Worm (Caenorhabditis elegans) whole organism, mixed stage, embryonic: ENCODE results near the gene txdc-9.

ENCODE experiments used
- M03D4.4 ChIP-seq: sonication (generic microtip); optimal IDR thresholded peaks from 2 replicates; lab custom pipeline; 2017; ENCODE audit warnings: mild to moderate bottlenecking, missing genetic modification characterization, missing compliant biosample characterization
- bed-3 ChIP-seq: fragments of 200-800 bp; sonication (Bioruptor generic); optimal IDR thresholded peaks from 3 replicates; lab custom pipeline; 2018; ENCODE audit warnings: mild to moderate bottlenecking, missing genetic modification characterization, moderate library complexity, missing compliant biosample characterization
- blmp-1 ChIP-seq: fragments of 150-350 bp; optimal IDR thresholded peaks from 2 replicates; lab custom pipeline; 2014; ENCODE audit warnings: missing biosample characterization, missing genetic modification characterization
- ceh-39 ChIP-seq: fragments of 150-350 bp; optimal IDR thresholded peaks from 2 replicates; lab custom pipeline; 2014; ENCODE audit warnings: missing biosample characterization, missing genetic modification characterization
- ceh-43 ChIP-seq: fragments of 200-800 bp; sonication (Bioruptor generic); optimal IDR thresholded peaks from 2 replicates; lab custom pipeline; 2018; ENCODE audit warnings: mild to moderate bottlenecking, missing genetic modification characterization, moderate library complexity, missing compliant biosample characterization
- ceh-83 ChIP-seq: fragments of 200-800 bp; sonication (Bioruptor generic); optimal IDR thresholded peaks from 2 replicates; lab custom pipeline; 2018; ENCODE audit warnings: mild to moderate bottlenecking, missing genetic modification characterization, missing compliant biosample characterization
- ces-1 ChIP-seq: fragments of 150-350 bp; optimal IDR thresholded peaks from 2 replicates; lab custom pipeline; 2014; ENCODE audit warnings: missing biosample characterization, missing genetic modification reagents, missing genetic modification characterization
- cnd-1 ChIP-seq: fragments of 200-800 bp; sonication (Bioruptor generic); optimal IDR thresholded peaks from 2 replicates; lab custom pipeline; 2018; ENCODE audit warnings: mild to moderate bottlenecking, missing genetic modification characterization, missing compliant biosample characterization
- drap-1 ChIP-seq: fragments of 200-800 bp; sonication (Bioruptor generic); optimal IDR thresholded peaks from 3 replicates; lab custom pipeline; 2018; ENCODE audit warnings: mild to moderate bottlenecking, missing genetic modification characterization, missing compliant biosample characterization
- elt-1 ChIP-seq: sonication (generic microtip); optimal IDR thresholded peaks from 2 replicates; lab custom pipeline; 2017; ENCODE audit warnings: missing genetic modification characterization, mild to moderate bottlenecking, missing compliant biosample characterization, antibody characterized with exemption, moderate library complexity, borderline replicate concordance; ENCODE audit not compliant: insufficient read depth
- elt-3 ChIP-seq: fragments of 150-350 bp; optimal IDR thresholded peaks from 2 replicates; lab custom pipeline; 2014; ENCODE audit warnings: missing biosample characterization, missing genetic modification characterization
- flh-1 ChIP-seq: fragments of 200-800 bp; sonication (Bioruptor generic); optimal IDR thresholded peaks from 2 replicates; lab custom pipeline; 2018; ENCODE audit warnings: mild to moderate bottlenecking, missing genetic modification characterization, moderate library complexity, missing compliant biosample characterization
- ham-2 ChIP-seq: fragments of 200-800 bp; sonication (Bioruptor generic); optimal IDR thresholded peaks from 2 replicates; lab custom pipeline; 2018; ENCODE audit warnings: mild to moderate bottlenecking, missing genetic modification characterization, missing compliant biosample characterization
- hlh-1 ChIP-seq: fragments of 150-350 bp; optimal IDR thresholded peaks from 2 replicates; lab custom pipeline; 2014; ENCODE audit warnings: missing biosample characterization, missing genetic modification reagents, missing genetic modification characterization
- lin-13 ChIP-seq: fragments of 150-350 bp; optimal IDR thresholded peaks from 2 replicates; lab custom pipeline; 2014; ENCODE audit warnings: missing biosample characterization, missing genetic modification characterization
- lin-32 ChIP-seq: fragments of 200-800 bp; sonication (Bioruptor generic); optimal IDR thresholded peaks from 2 replicates; lab custom pipeline; 2018; ENCODE audit warnings: mild to moderate bottlenecking, missing genetic modification characterization, missing compliant biosample characterization
- lsy-2 ChIP-seq: fragments of 150-350 bp; optimal IDR thresholded peaks from 2 replicates; lab custom pipeline; 2014; ENCODE audit warnings: missing biosample characterization, missing genetic modification characterization
- mab-5 ChIP-seq: fragments of 150-350 bp; optimal IDR thresholded peaks from 2 replicates; lab custom pipeline; 2014; ENCODE audit warnings: missing biosample characterization, missing genetic modification characterization
- mep-1 ChIP-seq: fragments of 150-350 bp; optimal IDR thresholded peaks from 2 replicates; lab custom pipeline; 2017; ENCODE audit warnings: missing biosample characterization, missing genetic modification reagents, missing genetic modification characterization, inconsistent platforms
- mls-2 ChIP-seq: sonication (generic microtip); optimal IDR thresholded peaks from 2 replicates; lab custom pipeline; 2016; ENCODE audit warnings: mild to moderate bottlenecking, missing genetic modification characterization, moderate library complexity, missing compliant biosample characterization
- nhr-12 ChIP-seq: fragments of 150-350 bp; optimal IDR thresholded peaks from 2 replicates; lab custom pipeline; 2014; ENCODE audit warnings: missing biosample characterization, missing genetic modification characterization
- nhr-2 ChIP-seq: fragments of 150-350 bp; optimal IDR thresholded peaks from 2 replicates; lab custom pipeline; 2014; ENCODE audit warnings: missing biosample characterization, missing genetic modification characterization
- nhr-237 ChIP-seq: fragments of 150-350 bp; optimal IDR thresholded peaks from 2 replicates; lab custom pipeline; 2014; ENCODE audit warnings: missing biosample characterization, missing genetic modification characterization
- nhr-28 ChIP-seq: fragments of 150-350 bp; optimal IDR thresholded peaks from 2 replicates; lab custom pipeline; 2014; ENCODE audit warnings: missing biosample characterization, missing genetic modification characterization
- nhr-76 ChIP-seq: sonication (generic microtip); optimal IDR thresholded peaks from 2 replicates; lab custom pipeline; 2017; ENCODE audit warnings: missing biosample characterization, missing genetic modification characterization
- pha-4 ChIP-seq: fragments of 150-350 bp; optimal IDR thresholded peaks from 2 replicates; lab custom pipeline; 2018; ENCODE audit warnings: missing biosample characterization, missing genetic modification reagents, missing genetic modification characterization
- sem-2 ChIP-seq: fragments of 200-800 bp; sonication (Bioruptor generic); optimal IDR thresholded peaks from 2 replicates; lab custom pipeline; 2018; ENCODE audit warnings: mild to moderate bottlenecking, missing genetic modification characterization, missing compliant biosample characterization
- snpc-4 ChIP-seq: fragments of 150-350 bp; optimal IDR thresholded peaks from 2 replicates; lab custom pipeline; 2014; ENCODE audit warnings: missing biosample characterization, missing genetic modification characterization
- tbx-8 ChIP-seq: fragments of 200-800 bp; sonication (Bioruptor generic); optimal IDR thresholded peaks from 2 replicates; lab custom pipeline; 2018; ENCODE audit warnings: mild to moderate bottlenecking, missing genetic modification characterization, moderate library complexity, missing compliant biosample characterization
- unc-120 ChIP-seq: sonication (generic microtip); optimal IDR thresholded peaks from 2 replicates; lab custom pipeline; 2017; ENCODE audit warnings: missing genetic modification characterization, missing compliant biosample characterization; ENCODE audit not compliant: poor library complexity, severe bottlenecking
- unc-39 ChIP-seq: fragments of 150-350 bp; optimal IDR thresholded peaks from 2 replicates; lab custom pipeline; 2014; ENCODE audit warnings: missing biosample characterization, missing genetic modification characterization
- unc-62 ChIP-seq: fragments of 150-350 bp; optimal IDR thresholded peaks from 2 replicates; lab custom pipeline; 2014; ENCODE audit warnings: missing biosample characterization, missing genetic modification reagents, missing genetic modification characterization
- zip-8 ChIP-seq: fragments of 150-350 bp; optimal IDR thresholded peaks from 2 replicates; lab custom pipeline; 2014; ENCODE audit warnings: missing biosample characterization, missing genetic modification characterization
- ztf-11 ChIP-seq: fragments of 150-350 bp; optimal IDR thresholded peaks from 2 replicates; lab custom pipeline; 2014; ENCODE audit warnings: missing biosample characterization, missing genetic modification characterization

The txdc-9 gene

DNA sequence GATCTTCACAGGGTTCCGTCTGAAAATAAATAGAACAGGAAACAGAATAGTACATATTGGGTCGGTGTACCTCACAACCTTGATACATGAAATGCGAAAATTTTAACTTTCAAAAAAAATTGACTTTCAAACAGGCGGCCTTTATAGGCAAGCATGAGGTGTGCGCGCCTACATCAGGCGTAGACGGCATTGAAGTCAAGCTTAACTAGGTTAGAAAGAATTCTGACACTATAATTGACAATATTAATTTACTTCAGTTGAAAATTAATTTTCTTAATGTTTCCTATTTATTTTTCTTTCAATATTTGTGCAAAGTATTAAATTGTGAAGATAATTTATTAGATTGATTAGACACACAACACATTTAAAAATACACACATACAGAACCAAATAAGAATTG lies 20.1 kb upstream of the txdc-9 start, which contains the start of gene C05D11.5:
Gene C05D11.5, minus strand, starts transcription at position 101 of the 400 bp plus-strand sequence.
- TF ChIP-seq lin-13, result no peak
- TF ChIP-seq nhr-237 (tag; lab: Kevin White, UChicago), result no peak
- TF ChIP-seq drap-1 (GFP tag; lab: Kevin White, UChicago), result no peak
- TF ChIP-seq unc-120, result no peak
- TF ChIP-seq nhr-12, result no peak
- no peak for TF ChIP-seq ham-2 (GFP tag; lab: Kevin White, UChicago)
- no peak for TF ChIP-seq bed-3 (GFP tag; lab: Kevin White, UChicago)
- no peak for TF ChIP-seq ceh-39 (tag; lab: Kevin White, UChicago)
- TF ChIP-seq mep-1 (tag; lab: Kevin White, UChicago), result no peak
- TF ChIP-seq ceh-83 (GFP tag; lab: Kevin White, UChicago), result no peak

- TF ChIP-seq ceh-43 (GFP tag; lab: Kevin White, UChicago) (no peak), lin-13 (no peak), nhr-12 (no peak), nhr-28 (tag; lab: Kevin White, UChicago) (no peak), sem-2 (GFP tag; lab: Kevin White, UChicago) (no peak), tbx-8 (no peak), ham-2 (GFP tag; lab: Kevin White, UChicago) (no peak)
These were observed 16.5 kb upstream of the txdc-9 start, which contains the start of gene nas-4 for ce11 chrIII:6415306-6415973. nas-4 (minus strand) TSS chrIII:6415656.

DNA sequence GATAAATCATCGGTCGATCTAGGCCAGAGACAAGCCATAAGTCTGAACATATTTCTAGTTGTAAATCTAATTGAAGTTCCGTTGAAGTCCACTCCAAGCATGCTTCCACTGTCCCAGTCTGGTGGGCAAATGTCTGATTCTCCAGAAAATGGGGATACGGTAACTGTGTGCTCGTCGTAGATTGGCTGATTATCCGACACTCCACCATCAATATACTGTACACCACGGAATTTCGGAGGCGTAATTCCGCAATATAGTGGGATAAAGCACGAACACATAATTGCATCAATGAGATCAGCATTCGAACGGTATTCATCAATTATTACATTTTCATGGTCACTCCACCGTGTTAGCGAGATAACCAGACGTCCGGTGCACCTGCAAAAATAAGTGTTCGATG lies 13.7 kb upstream of the txdc-9 start:
- TF ChIP-seq ceh-43 (GFP tag; lab: Kevin White, UChicago) (no peak), unc-62 (GFP tag; lab: Kevin White, UChicago) (no peak), unc-120 (no peak), unc-39 (tag; lab: Kevin White, UChicago) (no peak)
- TF ChIP-seq, all 35 proteins: peak for 0

DNA sequence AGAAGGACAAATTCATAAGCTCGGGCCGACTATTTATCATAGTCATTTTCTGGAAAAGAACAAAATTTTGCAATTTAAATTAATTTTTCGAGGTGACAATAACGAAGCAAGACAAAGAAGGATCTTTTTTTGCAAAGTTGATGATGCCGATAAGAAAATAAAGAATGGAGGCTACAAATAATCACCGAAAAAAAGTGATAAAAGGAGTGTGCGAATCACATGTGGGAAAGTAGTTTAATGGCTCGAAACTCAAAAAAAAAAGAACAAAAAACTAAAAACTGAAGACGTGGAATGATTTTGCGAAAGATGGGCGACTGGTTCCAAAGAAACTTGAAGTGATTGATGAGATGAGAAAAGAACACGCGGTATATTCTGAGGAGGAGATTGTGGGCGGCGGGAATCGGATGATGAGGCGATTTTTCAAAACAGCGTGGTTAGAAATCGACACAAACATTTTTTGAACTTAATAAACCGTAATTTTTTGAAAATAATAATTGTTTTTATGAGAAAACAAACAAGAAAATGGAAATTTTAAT lies 12.5 kb upstream of the txdc-9 start, which contains the start of gene atgl-1:
Gene atgl-1, minus strand, starts transcription at position 51 of the 536 bp plus-strand sequence.
- no peak for TF ChIP-seq nhr-2 (tag; lab: Kevin White, UChicago)
- TF ChIP-seq elt-1, result no peak
- TF ChIP-seq drap-1 (GFP tag; lab: Kevin White, UChicago), result no peak
- no peak for TF ChIP-seq lin-13
- TF ChIP-seq nhr-76, result no peak
- no peak for TF ChIP-seq nhr-237 (tag; lab: Kevin White, UChicago)
- TF ChIP-seq sem-2 (GFP tag; lab: Kevin White, UChicago), result no peak
- no peak for TF ChIP-seq pha-4 (tag; lab: Kevin White, UChicago)
- no peak for TF ChIP-seq mls-2 (tag; lab: Kevin White, UChicago)
- TF ChIP-seq zip-8 (tag; lab: Kevin White, UChicago), result no peak
- TF ChIP-seq flh-1 (GFP tag; lab: Kevin White, UChicago), result no peak
- TF ChIP-seq unc-120, result no peak
- TF ChIP-seq hlh-1 (tag; lab: Kevin White, UChicago), result no peak
- no peak for TF ChIP-seq lin-32 (GFP tag; lab: Kevin White, UChicago)
- no peak for TF ChIP-seq mep-1 (tag; lab: Kevin White, UChicago)

DNA sequence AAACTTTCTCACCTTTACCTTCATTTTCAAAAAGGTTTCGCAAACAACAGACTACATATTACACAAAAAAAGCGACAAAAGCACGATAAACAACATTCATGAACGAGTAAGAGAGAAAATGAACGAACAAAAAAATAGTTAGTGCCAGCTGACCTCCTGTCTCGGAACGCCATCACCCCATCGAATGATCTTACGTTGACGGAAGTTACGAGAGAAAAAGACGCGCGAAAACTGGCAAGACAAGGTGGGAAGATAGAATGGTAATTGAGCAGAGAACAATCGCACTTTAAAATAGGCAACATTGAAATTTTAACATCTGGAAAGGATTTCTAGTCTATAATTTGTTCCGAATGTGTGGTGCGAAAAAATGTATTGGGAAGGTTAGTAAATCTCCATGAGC lies 11.8 kb upstream of the txdc-9 start:
- no peak for TF ChIP-seq snpc-4 (tag; lab: Kevin White, UChicago)
- TF ChIP-seq hlh-1 (tag; lab: Kevin White, UChicago), result peak; percentile 10

ce11 chrIII:6420995-6421404 lies 11.0 kb upstream of the txdc-9 start:
- TF ChIP-seq elt-3 (tag; lab: Kevin White, UChicago) (no peak), ces-1 (GFP tag; lab: Kevin White, UChicago) (peak; percentile 75), flh-1 (GFP tag; lab: Kevin White, UChicago) (no peak), M03D4.4 (tag; lab: Kevin White, UChicago) (no peak), unc-120 (peak; percentile 45), ceh-39 (tag; lab: Kevin White, UChicago) (no peak), hlh-1 (tag; lab: Kevin White, UChicago) (peak; percentile 71), lsy-2 (tag; lab: Kevin White, UChicago) (peak; percentile 37), mls-2 (tag; lab: Kevin White, UChicago) (no peak), ham-2 (GFP tag; lab: Kevin White, UChicago) (peak; percentile 93), lin-32 (GFP tag; lab: Kevin White, UChicago) (no peak), blmp-1 (tag; lab: Kevin White, UChicago) (no peak), mep-1 (tag; lab: Kevin White, UChicago) (peak; percentile 18), lin-13 (no peak), nhr-28 (tag; lab: Kevin White, UChicago) (no peak), snpc-4 (tag; lab: Kevin White, UChicago) (no peak), sem-2 (GFP tag; lab: Kevin White, UChicago) (no peak), nhr-76 (no peak), ceh-83 (GFP tag; lab: Kevin White, UChicago) (no peak), unc-39 (tag; lab: Kevin White, UChicago) (no peak), unc-62 (GFP tag; lab: Kevin White, UChicago) (peak; percentile 17), ztf-11 (no peak), zip-8 (tag; lab: Kevin White, UChicago) (no peak), cnd-1 (tag; lab: Kevin White, UChicago) (peak; percentile 61), ceh-43 (GFP tag; lab: Kevin White, UChicago) (no peak), elt-1 (peak; percentile 59), nhr-12 (no peak), nhr-2 (tag; lab: Kevin White, UChicago) (no peak), drap-1 (GFP tag; lab: Kevin White, UChicago) (no peak), mab-5 (tag; lab: Kevin White, UChicago) (no peak)
